Worm (Caenorhabditis elegans) whole organism, young adult: ENCODE measurements around the gene jamp-1.

Source experiments
- B0035.1 ChIP-seq: sonication (generic microtip); optimal IDR thresholded peaks from 2 replicates; lab custom pipeline; 2016; ENCODE audit warnings: missing genetic modification characterization, mild to moderate bottlenecking, missing compliant biosample characterization, missing genotype, missing genetic modification reagents
- B0336.3 ChIP-seq: fragments of 200-800 bp; sonication (Bioruptor generic); IDR thresholded peaks from 2 replicates; pipeline ENCODE4 v1.3.6; 2022; ENCODE audit warnings: missing genetic modification characterization, missing compliant biosample characterization
- F52B5.7 ChIP-seq: sonication (generic microtip); optimal IDR thresholded peaks from 2 replicates; lab custom pipeline; 2016; ENCODE audit warnings: mild to moderate bottlenecking, missing genetic modification characterization, missing compliant biosample characterization
- K11D2.4 ChIP-seq: fragments of 200-800 bp; sonication (Bioruptor generic); IDR thresholded peaks from 2 replicates; pipeline ENCODE4 v1.3.6; 2022; ENCODE audit warnings: missing genetic modification reagents, missing genetic modification characterization, missing compliant biosample characterization
- T26A5.8 ChIP-seq: sonication (generic microtip); optimal IDR thresholded peaks from 2 replicates; lab custom pipeline; 2016; ENCODE audit warnings: missing genetic modification characterization, missing compliant biosample characterization
- Y79H2A.3 ChIP-seq: fragments of 200-800 bp; sonication (Bioruptor generic); conservative IDR thresholded peaks from 2 replicates; pipeline ENCODE4 v1.3.6; 2022; ENCODE audit warnings: missing genetic modification reagents, missing genetic modification characterization, missing compliant biosample characterization
- akir-1 ChIP-seq: fragments of 200-800 bp; sonication (Bioruptor generic); optimal IDR thresholded peaks from 2 replicates; lab custom pipeline; 2018; ENCODE audit warnings: mild to moderate bottlenecking, missing genetic modification characterization, moderate library complexity, missing compliant biosample characterization
- ama-1 ChIP-seq, 3 experiments: fragments of 150-350 bp in 1 of 3; sonication (generic microtip) in 2 of 3; optimal IDR thresholded peaks; 2 replicates each; lab custom pipeline; 2014 to 2018; ENCODE audit warnings: missing biosample characterization in 2 of 3, missing genetic modification characterization in 2 of 3, missing genetic modification reagents in 2 of 3
- aptf-2 ChIP-seq: fragments of 200-800 bp; sonication (Bioruptor generic); conservative IDR thresholded peaks from 2 replicates; pipeline ENCODE4 v1.3.6; 2022; ENCODE audit warnings: missing genetic modification reagents, missing genetic modification characterization, missing compliant biosample characterization
- aptf-3 ChIP-seq: fragments of 200-800 bp; sonication (Bioruptor generic); IDR thresholded peaks from 2 replicates; pipeline ENCODE4 v1.3.6; 2022; ENCODE audit warnings: missing genetic modification characterization, missing compliant biosample characterization
- attf-3 ChIP-seq: fragments of 200-800 bp; sonication (Bioruptor generic); conservative IDR thresholded peaks from 2 replicates; pipeline ENCODE4 v1.3.6; 2022; ENCODE audit warnings: missing genetic modification reagents, missing genetic modification characterization, missing compliant biosample characterization
- attf-5 ChIP-seq: fragments of 200-800 bp; sonication (Bioruptor generic); optimal IDR thresholded peaks from 2 replicates; lab custom pipeline; 2018; ENCODE audit warnings: mild to moderate bottlenecking, missing genetic modification characterization, missing compliant biosample characterization
- cebp-1 ChIP-seq, 2 experiments: fragments of 200-800 bp in 1 of 2; sonication (Bioruptor generic) in 1 of 2; sonication (generic microtip) in 1 of 2; IDR thresholded peaks in 1 of 2; optimal IDR thresholded peaks in 1 of 2; 2 replicates each; pipeline versions ENCODE4 v1.3.6 to Lab custom; 2017 to 2022; ENCODE audit warnings: missing compliant biosample characterization in 2 of 2, missing genetic modification characterization in 2 of 2, mild to moderate bottlenecking in 1 of 2, missing genetic modification reagents in 1 of 2, moderate library complexity in 1 of 2
- ceh-100 ChIP-seq: fragments of 200-800 bp; sonication (Bioruptor generic); IDR thresholded peaks from 2 replicates; pipeline ENCODE4 v1.3.6; 2022; ENCODE audit warnings: missing genetic modification reagents, missing genetic modification characterization, missing compliant biosample characterization
- ceh-58 ChIP-seq: fragments of 200-800 bp; sonication (Bioruptor generic); IDR thresholded peaks from 2 replicates; pipeline ENCODE4 v1.3.6; 2022; ENCODE audit warnings: missing genetic modification characterization, missing compliant biosample characterization
- dpl-1 ChIP-seq: fragments of 150-350 bp; optimal IDR thresholded peaks from 2 replicates; lab custom pipeline; 2014; ENCODE audit warnings: missing biosample characterization, missing genetic modification reagents, missing genetic modification characterization
- efl-1 ChIP-seq: fragments of 150-350 bp; optimal IDR thresholded peaks from 2 replicates; lab custom pipeline; 2014; ENCODE audit warnings: missing biosample characterization, missing genetic modification reagents, missing genetic modification characterization
- egl-44 ChIP-seq: fragments of 200-800 bp; sonication (Bioruptor generic); IDR thresholded peaks from 2 replicates; pipeline ENCODE4 v1.3.6; 2022; ENCODE audit warnings: missing genetic modification reagents, missing genetic modification characterization, missing compliant biosample characterization
- hmg-1.2 ChIP-seq: fragments of 200-800 bp; sonication (Bioruptor generic); IDR thresholded peaks from 2 replicates; pipeline ENCODE4 v1.3.6; 2022; ENCODE audit warnings: missing genetic modification reagents, missing genetic modification characterization, missing compliant biosample characterization
- lin-26 ChIP-seq: fragments of 200-800 bp; sonication (Bioruptor generic); IDR thresholded peaks from 2 replicates; pipeline ENCODE4 v1.3.6; 2022; ENCODE audit warnings: missing genetic modification reagents, missing genetic modification characterization, missing compliant biosample characterization
- lin-54 ChIP-seq: fragments of 200-800 bp; sonication (Bioruptor generic); optimal IDR thresholded peaks from 2 replicates; lab custom pipeline; 2018; ENCODE audit warnings: mild to moderate bottlenecking, missing genetic modification characterization, missing compliant biosample characterization
- madf-3 ChIP-seq: fragments of 200-800 bp; sonication (Bioruptor generic); IDR thresholded peaks from 2 replicates; pipeline ENCODE4 v1.3.6; 2022; ENCODE audit warnings: missing genetic modification reagents, missing genetic modification characterization, missing compliant biosample characterization
- madf-6 ChIP-seq: fragments of 200-800 bp; sonication (Bioruptor generic); IDR thresholded peaks from 2 replicates; pipeline ENCODE4 v1.3.6; 2022; ENCODE audit warnings: missing genetic modification reagents, missing genetic modification characterization, missing compliant biosample characterization
- madf-8 ChIP-seq: fragments of 200-800 bp; sonication (Bioruptor generic); conservative IDR thresholded peaks from 2 replicates; pipeline ENCODE4 v1.3.6; 2022; ENCODE audit warnings: missing genetic modification reagents, missing genetic modification characterization, missing compliant biosample characterization
- nhr-120 ChIP-seq: fragments of 200-800 bp; sonication (Bioruptor generic); IDR thresholded peaks from 2 replicates; pipeline ENCODE4 v1.3.6; 2022; ENCODE audit warnings: missing genetic modification characterization, missing compliant biosample characterization
- rpc-1 ChIP-seq, 2 experiments: fragments of 150-350 bp in 1 of 2; sonication (generic microtip) in 1 of 2; optimal IDR thresholded peaks; 2 replicates each; lab custom pipeline; 2014 to 2018; ENCODE audit warnings: missing biosample characterization in 1 of 2, missing genetic modification characterization in 1 of 2, missing genetic modification reagents in 1 of 2, missing genotype in 1 of 2
- sea-2 ChIP-seq: fragments of 200-800 bp; sonication (Bioruptor generic); IDR thresholded peaks from 2 replicates; pipeline ENCODE4 v1.3.6; 2022; ENCODE audit warnings: missing genetic modification characterization, missing compliant biosample characterization
- snpc-4 ChIP-seq, 5 experiments: fragments of 150-350 bp in 1 of 5; sonication (generic microtip) in 4 of 5; optimal IDR thresholded peaks; 2 replicates each; lab custom pipeline; 2014 to 2018; ENCODE audit warnings: missing genetic modification characterization in 5 of 5, missing biosample characterization in 3 of 5, antibody characterized with exemption in 2 of 5, mild to moderate bottlenecking in 2 of 5, missing compliant biosample characterization in 2 of 5, missing genotype in 2 of 5, moderate library complexity in 2 of 5, missing genetic modification reagents in 1 of 5
- tbp1 ChIP-seq: fragments of 200-800 bp; sonication (Bioruptor generic); optimal IDR thresholded peaks from 2 replicates; lab custom pipeline; 2018; ENCODE audit warnings: mild to moderate bottlenecking, missing genetic modification characterization, missing compliant biosample characterization
- zfh-2 ChIP-seq: fragments of 200-800 bp; sonication (Bioruptor generic); conservative IDR thresholded peaks from 2 replicates; pipeline ENCODE4 v1.3.6; 2022; ENCODE audit warnings: missing genetic modification reagents, missing genetic modification characterization, missing compliant biosample characterization
- zim-3 ChIP-seq: sonication (generic microtip); optimal IDR thresholded peaks from 2 replicates; lab custom pipeline; 2017; ENCODE audit warnings: mild to moderate bottlenecking, missing genetic modification characterization, moderate library complexity, missing compliant biosample characterization
- ztf-18 ChIP-seq: sonication (generic microtip); optimal IDR thresholded peaks from 2 replicates; lab custom pipeline; 2016; ENCODE audit warnings: missing genotype, mild to moderate bottlenecking, missing genetic modification characterization, missing compliant biosample characterization
- ztf-26 ChIP-seq: sonication (generic microtip); optimal IDR thresholded peaks from 2 replicates; lab custom pipeline; 2017; ENCODE audit warnings: missing genetic modification characterization, missing compliant biosample characterization
- ztf-3 ChIP-seq: fragments of 200-800 bp; sonication (Bioruptor generic); optimal IDR thresholded peaks from 2 replicates; lab custom pipeline; 2018; ENCODE audit warnings: mild to moderate bottlenecking, missing genetic modification characterization, missing compliant biosample characterization

The jamp-1 gene

ce11 chrV:6038405-6039151 is 12.5 kb downstream of the jamp-1 start, which contains the start of gene F29G9.1:
F29G9.1 (plus strand) TSS chrV:6039101.
- peak; percentile 74 for TF ChIP-seq hmg-1.2
- TF ChIP-seq aptf-2, result peak; percentile 97
- TF ChIP-seq aptf-3 (GFP tag; lab: Robert Waterston, UW), result 0 out of 2 replicates have a peak, but pooled peaks have one; percentile 25
- TF ChIP-seq zfh-2 (GFP tag; lab: Robert Waterston, UW), result 0 out of 2 replicates have a peak, but pooled peaks have one; percentile 28
- TF ChIP-seq lin-26 (GFP tag; lab: Robert Waterston, UW), result 0 out of 2 replicates have a peak, but pooled peaks have one; percentile 20
- TF ChIP-seq, all 124 proteins: peak for 5; not testable (repeated sequence) for 119

ce11 chrV:6036547-6036946 is 14.5 kb downstream of the jamp-1 start:
- TF ChIP-seq attf-5 (GFP tag; lab: Kevin White, UChicago), result no peak
- TF ChIP-seq hmg-1.2, result no peak
- no peak for TF ChIP-seq zfh-2 (GFP tag; lab: Robert Waterston, UW)
- TF ChIP-seq attf-3 (GFP tag; lab: Robert Waterston, UW), result no peak
- TF ChIP-seq aptf-2, result peak; percentile 95
- TF ChIP-seq ceh-100 (GFP tag; lab: Robert Waterston, UW), result no peak
- TF ChIP-seq madf-6 (GFP tag; lab: Robert Waterston, UW), result peak; percentile 66; the same call in 1 of the 2 replicates
- TF ChIP-seq efl-1, result peak; percentile 42
- TF ChIP-seq K11D2.4 (GFP tag; lab: Robert Waterston, UW), result no peak
- peak; percentile 69; the same call in 1 of the 2 replicates for TF ChIP-seq aptf-3 (GFP tag; lab: Robert Waterston, UW)
- TF ChIP-seq dpl-1 (GFP tag; lab: Kevin White, UChicago), result no peak
- TF ChIP-seq, all 124 proteins: peak for 4

- no peak for TF ChIP-seq F52B5.7 (tag; lab: Kevin White, UChicago)
- peak; percentile 45; the same call in 1 of the 2 replicates for TF ChIP-seq madf-6 (GFP tag; lab: Robert Waterston, UW)
- TF ChIP-seq ceh-58, result no peak
- TF ChIP-seq B0336.3 (GFP tag; lab: Robert Waterston, UW), result no peak
- TF ChIP-seq aptf-2, result peak; percentile 79; the same call in 1 of the 2 replicates
Measured at ce11 chrV:6034714-6035113, 16.3 kb downstream of the jamp-1 start, which contains the start of gene dhs-17. dhs-17 (minus strand) TSS chrV:6034814.

ce11 chrV:6033512-6033911 is 17.5 kb downstream of the jamp-1 start:
- TF ChIP-seq B0035.1 (tag; lab: Kevin White, UChicago) (no peak), ama-1 (optimal IDR thresholded peaks at IDR 0.05; lab: Kevin White, UChicago) (no peak), ama-1 (GFP tag; optimal IDR thresholded peaks at IDR 0.05; lab: Kevin White, UChicago) (no peak), Y79H2A.3 (GFP tag; lab: Robert Waterston, UW) (no peak), lin-54 (GFP tag; lab: Kevin White, UChicago) (no peak), ztf-26 (tag; lab: Kevin White, UChicago) (no peak), egl-44 (GFP tag; lab: Robert Waterston, UW) (no peak), rpc-1 (optimal IDR thresholded peaks at IDR 0.05; lab: Kevin White, UChicago) (no peak), rpc-1 (tag; optimal IDR thresholded peaks at IDR 0.05; lab: Kevin White, UChicago) (no peak), akir-1 (no peak), madf-8 (no peak), cebp-1 (GFP tag; IDR thresholded peaks at IDR 0.05; lab: Robert Waterston, UW) (no peak), cebp-1 (tag; optimal IDR thresholded peaks at IDR 0.05; lab: Kevin White, UChicago) (no peak), snpc-4 (GFP tag; optimal IDR thresholded peaks at IDR 0.05; lab: Kevin White, UChicago) (no peak), snpc-4 (tag; optimal IDR thresholded peaks at IDR 0.05; lab: Kevin White, UChicago) (no peak), T26A5.8 (no peak), sea-2 (GFP tag; lab: Robert Waterston, UW) (no peak), madf-3 (GFP tag; lab: Robert Waterston, UW) (no peak), tbp1 (GFP tag; lab: Kevin White, UChicago) (no peak), zim-3 (tag; lab: Kevin White, UChicago) (no peak), ztf-18 (tag; lab: Kevin White, UChicago) (no peak), ztf-3 (no peak), nhr-120 (GFP tag; lab: Robert Waterston, UW) (no peak)
